Fruit fly (Drosophila melanogaster) Kc167 (cell line): Measurements from ENCODE around the gene 4E-T.

Experiments
- Myc ChIP-seq: fragments of >200 bp; optimal IDR thresholded peaks from 2 replicates; lab custom pipeline; 2017; ENCODE audit warnings: missing external identifiers
- Sin3A ChIP-seq: fragments of >200 bp; optimal IDR thresholded peaks from 2 replicates; lab custom pipeline; 2018; ENCODE audit warnings: missing external identifiers
- h ChIP-seq: fragments of >200 bp; optimal IDR thresholded peaks from 3 replicates; lab custom pipeline; 2018; ENCODE audit warnings: missing external identifiers
- insv ChIP-seq: fragments of >200 bp; optimal IDR thresholded peaks from 3 replicates; lab custom pipeline; 2018; ENCODE audit warnings: missing external identifiers
- psq ChIP-seq: fragments of >200 bp; optimal IDR thresholded peaks from 2 replicates; lab custom pipeline; 2017; ENCODE audit warnings: missing external identifiers
- ttk ChIP-seq: sonication (Bioruptor generic); optimal IDR thresholded peaks from 2 replicates; lab custom pipeline; 2017; ENCODE audit warnings: missing external identifiers

The 4E-T gene

DNA sequence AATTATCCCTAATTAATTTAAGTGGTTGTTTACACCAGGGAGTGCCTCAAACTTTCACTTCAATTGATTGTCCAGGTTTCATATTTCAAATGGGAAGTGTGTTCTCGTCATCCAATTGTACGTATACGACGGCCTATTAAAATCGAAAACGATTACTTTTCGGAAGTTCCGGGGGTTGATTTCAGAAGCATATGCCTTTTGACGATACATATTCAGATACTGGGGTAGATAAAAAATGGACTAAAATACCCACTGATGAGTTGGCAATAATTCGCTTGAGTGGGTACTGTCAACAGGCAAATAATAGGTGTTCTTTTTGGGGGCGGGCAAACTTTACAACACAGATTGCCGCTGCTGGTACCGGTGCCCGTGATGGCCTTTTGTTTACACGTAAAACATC lies 16.4 kb upstream of the 4E-T start:
- TF ChIP-seq insv (lab: Kevin White, UChicago), result no peak
- TF ChIP-seq h, result no peak
- no peak for TF ChIP-seq Sin3A (lab: Kevin White, UChicago)
- no peak for TF ChIP-seq Myc (lab: Kevin White, UChicago)
- no peak for TF ChIP-seq ttk
- no peak for TF ChIP-seq psq (lab: Kevin White, UChicago)

DNA sequence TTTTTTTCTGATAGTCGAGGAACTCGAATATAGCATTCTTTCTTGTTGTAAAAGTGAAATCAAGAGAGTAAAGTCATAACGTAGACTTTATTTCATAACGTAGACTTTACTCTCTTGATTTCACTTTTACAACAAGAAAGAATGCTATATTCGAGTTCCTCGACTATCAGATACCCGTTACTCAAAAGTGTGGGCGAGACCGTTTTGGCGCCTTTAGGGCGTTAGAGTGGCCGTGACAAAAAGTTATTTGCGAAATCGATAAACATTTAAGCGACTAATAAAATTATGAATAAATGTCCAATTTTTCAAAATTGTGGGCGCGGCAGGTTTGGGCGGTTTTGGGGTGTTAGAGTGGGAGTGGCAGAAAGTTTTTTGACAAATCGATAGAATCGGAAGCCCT lies 12.9 kb upstream of the 4E-T start:
- TF ChIP-seq psq (lab: Kevin White, UChicago), result no peak
- no peak for TF ChIP-seq insv (lab: Kevin White, UChicago)
- no peak for TF ChIP-seq ttk
- no peak for TF ChIP-seq Sin3A (lab: Kevin White, UChicago)
- TF ChIP-seq h, result no peak
- no peak for TF ChIP-seq Myc (lab: Kevin White, UChicago)

DNA sequence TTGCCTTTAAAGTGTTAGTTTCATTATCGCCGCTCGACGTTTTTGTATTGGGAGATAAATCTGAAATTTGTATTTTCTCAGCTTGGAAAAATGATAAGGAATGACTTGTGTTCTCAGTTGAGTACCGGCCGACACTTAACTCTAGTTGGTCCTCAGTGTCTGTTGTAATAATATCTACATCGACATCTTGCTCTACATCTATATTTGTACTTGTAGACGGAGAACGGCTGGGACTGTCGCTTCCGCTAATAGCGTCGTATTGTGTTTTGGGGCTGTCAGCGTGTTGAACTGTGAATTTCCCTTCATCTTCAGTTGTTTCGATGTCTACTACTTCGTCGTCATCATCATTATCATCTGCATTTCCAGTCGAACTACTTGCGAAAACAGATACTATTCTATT lies 5.5 kb upstream of the 4E-T start:
- TF ChIP-seq psq (lab: Kevin White, UChicago) (no peak), insv (lab: Kevin White, UChicago) (no peak), Sin3A (lab: Kevin White, UChicago) (no peak), ttk (no peak), h (no peak), Myc (lab: Kevin White, UChicago) (no peak)

DNA sequence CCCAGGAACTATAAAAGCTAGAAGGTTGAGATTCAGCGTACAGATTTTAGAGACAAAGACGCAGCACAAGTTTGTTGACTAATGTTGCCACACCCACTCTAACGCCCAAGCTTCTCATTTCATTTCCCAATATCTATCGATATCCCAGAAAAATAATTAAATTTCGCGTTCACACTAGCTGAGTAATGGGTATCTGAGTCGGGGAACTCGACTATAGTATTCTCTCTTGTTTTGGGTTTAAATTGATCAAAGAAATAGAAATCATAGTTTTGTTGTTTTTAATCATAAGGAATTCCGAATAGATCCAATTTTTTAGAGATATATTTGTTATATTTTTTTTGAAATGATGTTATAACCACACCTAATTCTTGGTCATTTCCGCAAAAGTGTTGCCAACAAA lies 5.0 kb upstream of the 4E-T start:
- TF ChIP-seq Myc (lab: Kevin White, UChicago) (no peak), h (no peak), insv (lab: Kevin White, UChicago) (no peak), Sin3A (lab: Kevin White, UChicago) (no peak), ttk (no peak), psq (lab: Kevin White, UChicago) (no peak)

DNA sequence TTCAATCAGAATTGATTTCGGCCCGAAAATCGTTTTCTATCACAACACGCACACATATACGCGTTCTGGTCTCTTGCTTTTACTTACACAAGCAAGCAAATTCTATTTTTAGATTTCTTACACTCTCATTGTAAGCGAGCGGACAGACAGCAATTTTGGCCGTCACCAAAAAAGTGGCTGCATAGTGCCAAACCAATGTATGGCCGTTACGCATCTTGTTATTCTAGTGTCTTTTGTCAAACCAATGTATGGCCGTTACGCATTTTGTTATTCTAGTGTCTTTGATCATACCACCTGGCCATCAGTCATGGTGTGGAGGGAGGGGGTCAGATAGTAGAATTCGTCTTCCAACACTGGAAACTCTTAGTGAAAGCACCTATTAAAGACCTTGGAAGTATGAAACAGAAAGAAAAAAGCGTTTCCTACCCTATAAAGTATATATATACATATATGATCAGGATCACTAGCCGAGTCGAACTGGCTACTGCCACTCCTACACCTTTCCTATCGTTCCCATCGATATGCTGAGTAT lies 2.9 kb upstream of the 4E-T start:
- TF ChIP-seq ttk, result no peak
- no peak for TF ChIP-seq h
- no peak for TF ChIP-seq psq (lab: Kevin White, UChicago)
- TF ChIP-seq Sin3A (lab: Kevin White, UChicago), result no peak
- TF ChIP-seq Myc (lab: Kevin White, UChicago), result no peak
- no peak for TF ChIP-seq insv (lab: Kevin White, UChicago)

DNA sequence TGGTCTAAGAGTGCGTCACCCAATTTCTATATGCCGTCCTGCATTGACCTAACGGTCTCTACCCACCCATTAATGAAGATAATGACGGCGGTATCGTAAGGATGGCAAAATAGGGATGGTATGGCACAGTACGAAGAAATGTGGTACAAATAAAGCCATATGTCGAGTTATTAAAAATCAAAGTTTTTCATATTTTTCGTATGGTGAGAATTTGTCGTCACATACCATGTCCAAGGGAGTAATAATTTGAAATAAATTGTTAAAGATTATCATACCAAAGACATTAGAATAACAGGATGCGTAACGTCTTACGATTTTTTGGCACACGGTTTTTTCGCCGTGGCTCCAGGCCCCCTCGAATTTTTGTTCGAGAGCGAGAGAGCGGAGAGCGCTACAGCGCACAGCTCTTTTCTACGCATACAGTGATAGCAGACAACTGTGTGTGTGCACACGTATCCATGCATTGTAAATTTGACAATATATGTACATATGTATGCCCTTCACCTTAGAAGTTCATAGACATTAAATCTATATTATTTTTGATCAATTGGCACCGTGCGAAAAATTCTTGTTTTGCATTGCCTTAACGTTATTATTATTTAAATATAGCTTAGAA lies 1.8 kb upstream of the 4E-T start:
- no peak for TF ChIP-seq psq (lab: Kevin White, UChicago)
- TF ChIP-seq Sin3A (lab: Kevin White, UChicago), result no peak
- TF ChIP-seq insv (lab: Kevin White, UChicago), result no peak
- TF ChIP-seq ttk, result no peak

dm6 chr4:959110-959920 lies 1.1 kb upstream of the 4E-T start:
- TF ChIP-seq ttk (no peak), h (no peak), psq (lab: Kevin White, UChicago) (no peak), Myc (lab: Kevin White, UChicago) (no peak), insv (lab: Kevin White, UChicago) (no peak), Sin3A (lab: Kevin White, UChicago) (no peak)

DNA sequence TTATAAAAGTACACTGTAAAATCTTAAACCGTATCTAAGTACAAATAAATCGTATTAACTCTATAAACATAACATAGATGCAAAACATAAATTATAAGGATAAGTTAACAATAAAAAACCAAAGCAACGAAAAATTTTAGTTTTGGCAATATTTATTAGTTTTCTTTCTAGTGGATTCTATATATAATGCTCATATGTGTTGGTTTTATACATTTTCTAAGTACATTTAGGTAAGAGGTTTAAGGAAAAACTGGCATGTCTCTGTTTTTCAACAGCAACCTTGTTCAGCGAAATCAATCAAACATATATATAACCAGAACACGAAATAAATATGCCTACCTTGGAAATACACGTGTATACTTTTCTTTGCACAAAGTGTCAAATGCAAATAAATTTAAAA lies 8.9 kb downstream of the 4E-T start:
- TF ChIP-seq insv (lab: Kevin White, UChicago) (no peak), Myc (lab: Kevin White, UChicago) (no peak), Sin3A (lab: Kevin White, UChicago) (no peak), h (no peak), psq (lab: Kevin White, UChicago) (no peak), ttk (no peak)

- TF ChIP-seq Myc (lab: Kevin White, UChicago) (no peak), Sin3A (lab: Kevin White, UChicago) (no peak), h (no peak)
Measured at dm6 chr4:946197-946596, 12.0 kb downstream of the 4E-T start.

dm6 chr4:944354-944753 lies 13.8 kb downstream of the 4E-T start:
- TF ChIP-seq Sin3A (lab: Kevin White, UChicago) (no peak), ttk (no peak), psq (lab: Kevin White, UChicago) (no peak), insv (lab: Kevin White, UChicago) (no peak), Myc (lab: Kevin White, UChicago) (no peak), h (no peak)

DNA sequence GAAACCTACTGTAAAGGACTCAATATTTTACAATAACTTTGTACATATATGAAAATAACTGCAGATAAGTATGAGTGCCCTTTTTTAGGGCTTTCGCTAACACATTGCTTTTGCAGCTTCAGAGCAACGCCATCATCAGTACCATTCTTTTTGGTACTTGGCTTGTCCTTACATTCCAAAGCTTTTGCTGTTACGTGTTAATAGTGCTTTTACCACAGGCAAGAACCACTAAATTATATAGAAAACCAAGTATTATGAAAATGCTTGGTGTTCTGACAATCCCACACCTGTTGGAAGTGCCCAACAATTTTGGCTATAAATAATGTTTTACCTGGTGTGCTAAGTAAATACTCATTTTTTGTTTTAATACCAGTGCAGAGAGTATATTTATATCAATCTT lies 21.1 kb downstream of the 4E-T start:
- no peak for TF ChIP-seq psq (lab: Kevin White, UChicago)
- TF ChIP-seq Sin3A (lab: Kevin White, UChicago), result no peak
- no peak for TF ChIP-seq ttk
- no peak for TF ChIP-seq insv (lab: Kevin White, UChicago)
- TF ChIP-seq Myc (lab: Kevin White, UChicago), result no peak
- TF ChIP-seq h, result no peak
